Worm (Caenorhabditis elegans) whole organism, late embryonic: Measurements from ENCODE around the gene eff-1.

Source experiments
- ahr-1 ChIP-seq: sonication (generic microtip); optimal IDR thresholded peaks from 2 replicates; lab custom pipeline; 2016; ENCODE audit warnings: missing genetic modification characterization, missing compliant biosample characterization
- che-1 ChIP-seq: sonication (generic microtip); optimal IDR thresholded peaks from 2 replicates; lab custom pipeline; 2016; ENCODE audit warnings: mild to moderate bottlenecking, missing genetic modification characterization, missing compliant biosample characterization
- dmd-4 ChIP-seq: sonication (generic microtip); optimal IDR thresholded peaks from 2 replicates; lab custom pipeline; 2016; ENCODE audit warnings: borderline replicate concordance, missing genetic modification characterization, missing compliant biosample characterization
- ztf-16 ChIP-seq: sonication (generic microtip); optimal IDR thresholded peaks from 2 replicates; lab custom pipeline; 2017; ENCODE audit warnings: missing genetic modification characterization, missing compliant biosample characterization

DNA sequence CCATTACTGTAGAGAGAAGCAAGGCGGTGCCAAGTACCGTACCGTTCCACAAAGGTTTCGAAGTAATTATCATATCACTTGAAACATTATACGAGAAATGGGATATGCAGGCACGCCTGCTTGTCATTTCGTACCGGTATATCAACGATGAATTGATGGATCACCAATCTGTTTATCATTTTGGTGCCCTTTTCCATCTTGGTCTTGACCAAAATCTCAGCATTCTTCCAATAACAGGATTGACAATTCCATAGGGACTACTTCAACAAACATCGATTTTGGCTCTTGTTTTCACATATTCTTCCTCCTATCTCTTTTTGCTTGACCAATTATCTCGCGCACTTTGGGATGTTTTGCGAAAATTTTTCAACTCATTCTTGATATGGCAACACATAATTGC, 7.4 kb upstream of the eff-1 start:
- TF ChIP-seq dmd-4 (no peak), ztf-16 (tag; lab: Kevin White, UChicago) (no peak), ahr-1 (tag; lab: Kevin White, UChicago) (no peak), che-1 (no peak)
